Worm (Caenorhabditis elegans): ENCODE results near the gene Y53F4B.20.

The Y53F4B.20 gene

ce11 chrII:15089086-15089895, 5.0 kb downstream of the Y53F4B.20 start:
- no peak for TF ChIP-seq cog-1 (tag; optimal IDR thresholded peaks at IDR 0.05)
- TF ChIP-seq flt-1 (GFP tag; IDR thresholded peaks at IDR 0.05) = 0 out of 2 replicates have a peak, but pooled peaks have one; percentile 48
- no peak for TF ChIP-seq tab-1 (GFP tag; IDR thresholded peaks at IDR 0.05)
- peak; percentile 66; the same call in 1 of the 2 replicates for TF ChIP-seq ztf-23 (GFP tag; IDR thresholded peaks at IDR 0.05)

- TF ChIP-seq ztf-23 (GFP tag; IDR thresholded peaks at IDR 0.05) = no peak
- no peak for TF ChIP-seq klf-2 (GFP tag; conservative IDR thresholded peaks at IDR 0.05)
- TF ChIP-seq ref-1 (GFP tag; conservative IDR thresholded peaks at IDR 0.05) = no peak
- no peak for TF ChIP-seq med-1 (GFP tag; optimal IDR thresholded peaks at IDR 0.05; ENCODE audit: insufficient read depth)
- no peak for TF ChIP-seq T22C8.4 (GFP tag; IDR thresholded peaks at IDR 0.05)
- no peak for TF ChIP-seq flt-1 (GFP tag; IDR thresholded peaks at IDR 0.05)
Measured at ce11 chrII:15089896-15090230, 5.6 kb downstream of the Y53F4B.20 start, which contains the start of gene Y53F4B.21. TSS of gene Y53F4B.21 (plus strand) at chrII:15090180.

ce11 chrII:15096328-15096727, 12.1 kb downstream of the Y53F4B.20 start:
- TF ChIP-seq klf-2 (GFP tag; conservative IDR thresholded peaks at IDR 0.05) = 0 out of 2 replicates have a peak, but pooled peaks have one; percentile 38

- TF ChIP-seq flt-1 (GFP tag; IDR thresholded peaks at IDR 0.05) = no peak
Measured at ce11 chrII:15107184-15107583, 22.9 kb downstream of the Y53F4B.20 start.

- TF ChIP-seq ztf-29 (GFP tag; IDR thresholded peaks at IDR 0.05) (no peak), T22C8.4 (GFP tag; IDR thresholded peaks at IDR 0.05) (no peak), ref-1 (GFP tag; conservative IDR thresholded peaks at IDR 0.05) (no peak), klf-2 (GFP tag; conservative IDR thresholded peaks at IDR 0.05) (no peak), cog-1 (tag; optimal IDR thresholded peaks at IDR 0.05) (no peak), flt-1 (GFP tag; IDR thresholded peaks at IDR 0.05) (no peak), tab-1 (GFP tag; IDR thresholded peaks at IDR 0.05) (no peak), med-1 (GFP tag; optimal IDR thresholded peaks at IDR 0.05; ENCODE audit: insufficient read depth) (no peak), ztf-23 (GFP tag; IDR thresholded peaks at IDR 0.05) (no peak)
Measured at ce11 chrII:15109844-15110243, 25.6 kb downstream of the Y53F4B.20 start, which contains the start of gene Y53F4B.39. TSS of gene Y53F4B.39 (plus strand) at chrII:15110144.

- no peak for TF ChIP-seq cog-1 (tag; optimal IDR thresholded peaks at IDR 0.05)
- TF ChIP-seq ztf-29 (GFP tag; IDR thresholded peaks at IDR 0.05) = no peak
- no peak for TF ChIP-seq klf-2 (GFP tag; conservative IDR thresholded peaks at IDR 0.05)
- TF ChIP-seq flt-1 (GFP tag; IDR thresholded peaks at IDR 0.05) = no peak
- TF ChIP-seq ztf-23 (GFP tag; IDR thresholded peaks at IDR 0.05) = no peak
- no peak for TF ChIP-seq ref-1 (GFP tag; conservative IDR thresholded peaks at IDR 0.05)
- TF ChIP-seq T22C8.4 (GFP tag; IDR thresholded peaks at IDR 0.05) = no peak
- no peak for TF ChIP-seq tab-1 (GFP tag; IDR thresholded peaks at IDR 0.05)
- no peak for TF ChIP-seq med-1 (GFP tag; optimal IDR thresholded peaks at IDR 0.05; ENCODE audit: insufficient read depth)
Measured at ce11 chrII:15111352-15111751, 27.1 kb downstream of the Y53F4B.20 start.

- no peak for TF ChIP-seq med-1 (GFP tag; optimal IDR thresholded peaks at IDR 0.05; ENCODE audit: insufficient read depth)
- peak; percentile 1 for TF ChIP-seq cog-1 (tag; optimal IDR thresholded peaks at IDR 0.05)
- peak; percentile 33; the same call in 1 of the 2 replicates for TF ChIP-seq T22C8.4 (GFP tag; IDR thresholded peaks at IDR 0.05)
- no peak for TF ChIP-seq ref-1 (GFP tag; conservative IDR thresholded peaks at IDR 0.05)
- TF ChIP-seq ztf-29 (GFP tag; IDR thresholded peaks at IDR 0.05) = no peak
Measured at ce11 chrII:15119537-15120360, 35.5 kb downstream of the Y53F4B.20 start, which contains the start of gene arp-1. TSS of gene arp-1 (plus strand) at chrII:15120301.

- TF ChIP-seq cog-1 (tag; optimal IDR thresholded peaks at IDR 0.05) (no peak), T22C8.4 (GFP tag; IDR thresholded peaks at IDR 0.05) (no peak), ref-1 (GFP tag; conservative IDR thresholded peaks at IDR 0.05) (no peak), klf-2 (GFP tag; conservative IDR thresholded peaks at IDR 0.05) (no peak), ztf-23 (GFP tag; IDR thresholded peaks at IDR 0.05) (no peak), med-1 (GFP tag; optimal IDR thresholded peaks at IDR 0.05; ENCODE audit: insufficient read depth) (no peak)
Measured at ce11 chrII:15124193-15124592, 39.9 kb downstream of the Y53F4B.20 start, which contains the start of gene Y53F4B.23. TSS of gene Y53F4B.23 (plus strand) at chrII:15124504.

- TF ChIP-seq ztf-23 (GFP tag; IDR thresholded peaks at IDR 0.05) = no peak
- TF ChIP-seq ref-1 (GFP tag; conservative IDR thresholded peaks at IDR 0.05) = no peak
- no peak for TF ChIP-seq cog-1 (tag; optimal IDR thresholded peaks at IDR 0.05)
- no peak for TF ChIP-seq klf-2 (GFP tag; conservative IDR thresholded peaks at IDR 0.05)
- no peak for TF ChIP-seq tab-1 (GFP tag; IDR thresholded peaks at IDR 0.05)
- TF ChIP-seq med-1 (GFP tag; optimal IDR thresholded peaks at IDR 0.05; ENCODE audit: insufficient read depth) = no peak
- TF ChIP-seq T22C8.4 (GFP tag; IDR thresholded peaks at IDR 0.05) = no peak
- TF ChIP-seq flt-1 (GFP tag; IDR thresholded peaks at IDR 0.05) = no peak
- no peak for TF ChIP-seq ztf-29 (GFP tag; IDR thresholded peaks at IDR 0.05)
Measured at ce11 chrII:15130512-15130911, 46.2 kb downstream of the Y53F4B.20 start, which contains the start of gene Y53F4B.62. TSS of gene Y53F4B.62 (minus strand) at chrII:15130612.

ce11 chrII:15134332-15134731, 50.1 kb downstream of the Y53F4B.20 start, which contains the start of gene Y53F4B.24:
TSS of gene Y53F4B.24 (minus strand) at chrII:15134432.
- TF ChIP-seq flt-1 (GFP tag; IDR thresholded peaks at IDR 0.05) = no peak
- TF ChIP-seq tab-1 (GFP tag; IDR thresholded peaks at IDR 0.05) = no peak
- no peak for TF ChIP-seq T22C8.4 (GFP tag; IDR thresholded peaks at IDR 0.05)
- TF ChIP-seq med-1 (GFP tag; optimal IDR thresholded peaks at IDR 0.05; ENCODE audit: insufficient read depth) = no peak
- no peak for TF ChIP-seq ref-1 (GFP tag; conservative IDR thresholded peaks at IDR 0.05)
- TF ChIP-seq ztf-29 (GFP tag; IDR thresholded peaks at IDR 0.05) = no peak

Measured in whole organism, midembryonic.